Fruit fly (Drosophila melanogaster): Measurements from ENCODE around the gene Cht11.

Gene Cht11

DNA sequence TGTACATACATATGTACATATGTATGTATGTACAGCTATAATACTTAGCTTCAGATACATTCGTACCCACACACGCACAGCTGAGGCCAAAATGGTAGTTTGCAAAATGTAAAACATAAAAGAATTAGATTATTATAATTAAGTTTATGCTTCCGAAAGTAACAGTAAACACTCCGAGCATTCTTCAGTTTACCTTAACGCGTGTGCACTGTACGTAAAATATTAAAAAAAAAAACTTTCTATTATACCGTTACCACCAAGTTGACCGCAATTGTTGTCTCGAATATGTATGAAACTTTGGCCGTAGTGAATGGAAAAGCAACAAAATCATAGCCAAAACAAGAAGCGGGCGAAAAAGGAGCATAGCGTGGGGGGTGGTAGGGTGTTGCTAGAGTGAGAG is 5.2 kb upstream of the Cht11 start (continued):
- TF ChIP-seq CG11398 (GFP tag; optimal IDR thresholded peaks at IDR 0.05) = no peak
- no peak for TF ChIP-seq Dip2 (GFP tag; IDR thresholded peaks at IDR 0.05)
- TF ChIP-seq CG10147 (GFP tag; optimal IDR thresholded peaks at IDR 0.05) = peak; percentile 77
- TF ChIP-seq Spps (tag; optimal IDR thresholded peaks at IDR 0.05) = peak; percentile 50
- peak; percentile 2 for TF ChIP-seq crc (GFP tag; optimal IDR thresholded peaks at IDR 0.05)
- TF ChIP-seq CG10959 (GFP tag; IDR thresholded peaks at IDR 0.05) = 0 out of 2 replicates have a peak, but pooled peaks have one; percentile 30
- TF ChIP-seq ftz-f1 (GFP tag; optimal IDR thresholded peaks at IDR 0.05) = no peak
- TF ChIP-seq CG8359 (GFP tag; optimal IDR thresholded peaks at IDR 0.05; ENCODE audit: borderline replicate concordance) = peak; percentile 40
- peak; percentile 13 for TF ChIP-seq CG15696 (tag; optimal IDR thresholded peaks at IDR 0.05)
- TF ChIP-seq CG12659 (GFP tag; optimal IDR thresholded peaks at IDR 0.05) = peak; percentile 85
- no peak for TF ChIP-seq CG2129 (GFP tag; IDR thresholded peaks at IDR 0.05; ENCODE audit: partially characterized antibody)
- peak; percentile 66 for TF ChIP-seq ap (GFP tag; IDR thresholded peaks at IDR 0.05)
- TF ChIP-seq CG12236 (GFP tag; optimal IDR thresholded peaks at IDR 0.05) = no peak
- no peak for TF ChIP-seq pfk (GFP tag; optimal IDR thresholded peaks at IDR 0.05)
- TF ChIP-seq usp (GFP tag; optimal IDR thresholded peaks at IDR 0.05) = no peak
- TF ChIP-seq CG18476 (GFP tag; optimal IDR thresholded peaks at IDR 0.05) = peak; percentile 71
- TF ChIP-seq pros (GFP tag; optimal IDR thresholded peaks at IDR 0.05) = peak; percentile 7
- peak; percentile 69 for TF ChIP-seq CG9817 (tag; optimal IDR thresholded peaks at IDR 0.05)
- peak; percentile 63 for TF ChIP-seq salm (tag; optimal IDR thresholded peaks at IDR 0.05)
- TF ChIP-seq CG30020 (tag; optimal IDR thresholded peaks at IDR 0.05) = peak; percentile 1
- 0 out of 3 replicates have a peak, but pooled peaks have one; percentile 78 for TF ChIP-seq CG2199 (GFP tag; IDR thresholded peaks at IDR 0.05)
- 0 out of 3 replicates have a peak, but pooled peaks have one; percentile 28 for TF ChIP-seq CG6175 (GFP tag; IDR thresholded peaks at IDR 0.05)
- peak; percentile 66 for TF ChIP-seq CG5180 (GFP tag; optimal IDR thresholded peaks at IDR 0.05)
- TF ChIP-seq mam (GFP tag; optimal IDR thresholded peaks at IDR 0.05) = peak; percentile 65
- TF ChIP-seq sens-2 (GFP tag; IDR thresholded peaks at IDR 0.05) = peak; percentile 48; the same call in 1 of the 2 replicates
- peak; percentile 90 for TF ChIP-seq CG17359 (tag; optimal IDR thresholded peaks at IDR 0.05)
- peak; percentile 59 for TF ChIP-seq CG10274 (GFP tag; optimal IDR thresholded peaks at IDR 0.05)
- TF ChIP-seq CG13624 (GFP tag; optimal IDR thresholded peaks at IDR 0.05) = peak; percentile 53
- no peak for TF ChIP-seq sc (optimal IDR thresholded peaks at IDR 0.05)
- peak; percentile 57 for TF ChIP-seq sc (GFP tag; optimal IDR thresholded peaks at IDR 0.05)
- TF ChIP-seq corto (GFP tag; optimal IDR thresholded peaks at IDR 0.05) = peak; percentile 27
- TF ChIP-seq Dek (tag; optimal IDR thresholded peaks at IDR 0.05) = peak; percentile 77
- TF ChIP-seq CG17802 (tag; optimal IDR thresholded peaks at IDR 0.05) = peak; percentile 23
- TF ChIP-seq CG9797 (GFP tag; optimal IDR thresholded peaks at IDR 0.05) = no peak
- peak; percentile 44; the same call in 1 of the 2 replicates for TF ChIP-seq CG7372 (GFP tag; IDR thresholded peaks at IDR 0.05)
- TF ChIP-seq CG12071 (GFP tag; optimal IDR thresholded peaks at IDR 0.05) = peak; percentile 76
- peak; percentile 15 for TF ChIP-seq CHES-1-like (GFP tag; optimal IDR thresholded peaks at IDR 0.05)
- peak; percentile 66 for TF ChIP-seq chn (GFP tag; optimal IDR thresholded peaks at IDR 0.05)
- TF ChIP-seq ATbp (GFP tag; optimal IDR thresholded peaks at IDR 0.05) = peak; percentile 82
- TF ChIP-seq dimm (GFP tag; IDR thresholded peaks at IDR 0.05) = no peak
- TF ChIP-seq CG15011 (GFP tag; optimal IDR thresholded peaks at IDR 0.05) = peak; percentile 77
- TF ChIP-seq ase (GFP tag; IDR thresholded peaks at IDR 0.05) = peak; percentile 63; the same call in 1 of the 3 replicates
- TF ChIP-seq CG9932 (GFP tag; IDR thresholded peaks at IDR 0.05) = peak; percentile 58
- peak; percentile 43; the same call in 1 of the 2 replicates for TF ChIP-seq NFAT (GFP tag; IDR thresholded peaks at IDR 0.05)
- TF ChIP-seq Adf1 (GFP tag; IDR thresholded peaks at IDR 0.05) = no peak
- TF ChIP-seq wor (GFP tag; IDR thresholded peaks at IDR 0.05) = peak; percentile 59
- peak; percentile 72 for TF ChIP-seq vfl (GFP tag; optimal IDR thresholded peaks at IDR 0.05)
- no peak for TF ChIP-seq Tbp (GFP tag; optimal IDR thresholded peaks at IDR 0.05)
- peak; percentile 32 for TF ChIP-seq psq (GFP tag; optimal IDR thresholded peaks at IDR 0.05)
- TF ChIP-seq CG10366 (GFP tag; IDR thresholded peaks at IDR 0.05) = peak; percentile 79
- peak; percentile 29 for TF ChIP-seq Usf (GFP tag; optimal IDR thresholded peaks at IDR 0.05)
